Fruit fly (Drosophila melanogaster): Measurements from ENCODE around the gene CG2120.

The CG2120 gene

dm6 chrX:8092893-8093721 is 42.5 kb upstream of the CG2120 start (continued):
- TF ChIP-seq CG8632 (GFP tag; optimal IDR thresholded peaks at IDR 0.05) (peak; percentile 11), lz (GFP tag; optimal IDR thresholded peaks at IDR 0.05) (no peak), topi (GFP tag; optimal IDR thresholded peaks at IDR 0.05) (no peak), CG6808 (GFP tag; optimal IDR thresholded peaks at IDR 0.05) (no peak), Blimp-1 (GFP tag; optimal IDR thresholded peaks at IDR 0.05) (no peak), svp (GFP tag) (peak; percentile 91), CG32006 (GFP tag; optimal IDR thresholded peaks at IDR 0.05) (peak; percentile 16), spab (GFP tag; optimal IDR thresholded peaks at IDR 0.05) (no peak), Met (GFP tag; optimal IDR thresholded peaks at IDR 0.05) (no peak), CG10669 (GFP tag; optimal IDR thresholded peaks at IDR 0.05) (no peak), Sox14 (GFP tag; optimal IDR thresholded peaks at IDR 0.05) (peak; percentile 59), CG6163 (GFP tag; IDR thresholded peaks at IDR 0.05) (0 out of 3 replicates have a peak, but pooled peaks have one; percentile 17), net (GFP tag; optimal IDR thresholded peaks at IDR 0.05) (no peak), CG31627 (GFP tag; optimal IDR thresholded peaks at IDR 0.05) (no peak), CG16779 (tag; optimal IDR thresholded peaks at IDR 0.05) (no peak), CG6276 (GFP tag; optimal IDR thresholded peaks at IDR 0.05) (peak; percentile 30), CG1621 (tag; optimal IDR thresholded peaks at IDR 0.05) (no peak), esn (GFP tag; optimal IDR thresholded peaks at IDR 0.05) (no peak), Sox15 (GFP tag; optimal IDR thresholded peaks at IDR 0.05) (no peak), dsx (GFP tag; optimal IDR thresholded peaks at IDR 0.05; ENCODE audit: poor library complexity, severe bottlenecking) (no peak), CG11902 (GFP tag; optimal IDR thresholded peaks at IDR 0.05) (no peak)

DNA sequence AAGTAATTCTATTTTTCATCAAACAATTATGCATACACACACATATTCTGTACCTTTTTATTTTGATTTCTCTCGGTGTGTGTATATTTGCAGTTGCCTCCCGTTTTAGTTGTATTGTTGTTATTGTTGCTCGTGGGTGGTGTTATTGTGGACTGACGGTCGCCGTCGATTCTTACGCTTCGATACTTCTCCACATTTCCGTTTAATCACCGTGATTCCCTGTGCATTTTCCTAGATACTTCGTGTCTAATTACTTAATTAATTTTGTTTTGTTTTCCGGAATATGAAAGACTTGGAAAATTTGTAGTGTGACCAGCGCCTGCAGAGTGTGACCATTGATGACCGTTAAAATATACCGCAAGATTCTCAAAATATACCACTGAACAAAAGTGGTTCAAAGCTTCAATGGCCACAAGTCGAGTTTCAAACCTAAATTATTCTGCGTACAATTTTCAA is 41.9 kb upstream of the CG2120 start, which contains the start of gene UbcE2H:
TSS of gene UbcE2H (minus strand) at position 343 of the 456 bp plus-strand sequence.
- peak; percentile 72 for TF ChIP-seq svp (GFP tag)
- peak; percentile 20 for TF ChIP-seq achi (GFP tag; optimal IDR thresholded peaks at IDR 0.05)
- no peak for TF ChIP-seq Sox14 (GFP tag; optimal IDR thresholded peaks at IDR 0.05)
- TF ChIP-seq CG6854 (GFP tag; optimal IDR thresholded peaks at IDR 0.05), result peak; percentile 12
- peak; percentile 18 for TF ChIP-seq net (GFP tag; optimal IDR thresholded peaks at IDR 0.05)
- no peak for TF ChIP-seq Hr4 (GFP tag; optimal IDR thresholded peaks at IDR 0.05)
- peak; percentile 47 for TF ChIP-seq topi (GFP tag; optimal IDR thresholded peaks at IDR 0.05)
- no peak for TF ChIP-seq CG9139 (GFP tag; optimal IDR thresholded peaks at IDR 0.05)
- TF ChIP-seq CG1621 (tag; optimal IDR thresholded peaks at IDR 0.05), result peak; percentile 44
- peak; percentile 58 for TF ChIP-seq Eip78C (GFP tag)
- TF ChIP-seq lz (GFP tag; optimal IDR thresholded peaks at IDR 0.05), result no peak
- peak; percentile 6 for TF ChIP-seq esn (GFP tag; optimal IDR thresholded peaks at IDR 0.05)
- TF ChIP-seq CG6808 (GFP tag; optimal IDR thresholded peaks at IDR 0.05), result no peak
- no peak for TF ChIP-seq CG3032 (tag; optimal IDR thresholded peaks at IDR 0.05)
- no peak for TF ChIP-seq Sox15 (GFP tag; optimal IDR thresholded peaks at IDR 0.05)
- TF ChIP-seq CG15336 (GFP tag; IDR thresholded peaks at IDR 0.05), result 0 out of 2 replicates have a peak, but pooled peaks have one; percentile 30
- peak; percentile 65 for TF ChIP-seq fkh (GFP tag; optimal IDR thresholded peaks at IDR 0.05)

dm6 chrX:8100026-8100825 is 35.4 kb upstream of the CG2120 start:
- TF ChIP-seq Blimp-1 (GFP tag; optimal IDR thresholded peaks at IDR 0.05) (peak; percentile 22), CG6276 (GFP tag; optimal IDR thresholded peaks at IDR 0.05) (peak; percentile 78), fkh (GFP tag; optimal IDR thresholded peaks at IDR 0.05) (peak; percentile 4), CG11902 (GFP tag; optimal IDR thresholded peaks at IDR 0.05) (peak; percentile 13), Sox14 (GFP tag; optimal IDR thresholded peaks at IDR 0.05) (peak; percentile 73), Lpt (GFP tag; optimal IDR thresholded peaks at IDR 0.05) (peak; percentile 66), Gug (GFP tag; IDR thresholded peaks at IDR 0.05) (peak; percentile 84), pdm3 (GFP tag; optimal IDR thresholded peaks at IDR 0.05) (peak; percentile 79), CG6163 (GFP tag; IDR thresholded peaks at IDR 0.05) (peak; percentile 90), Eip93F (GFP tag; optimal IDR thresholded peaks at IDR 0.05) (peak; percentile 41), CG6792 (GFP tag; optimal IDR thresholded peaks at IDR 0.05) (peak; percentile 77), CG9139 (GFP tag; optimal IDR thresholded peaks at IDR 0.05) (peak; percentile 64), topi (GFP tag; optimal IDR thresholded peaks at IDR 0.05) (peak; percentile 73), Eip75B (GFP tag; optimal IDR thresholded peaks at IDR 0.05) (peak; percentile 76), CG7368 (GFP tag; optimal IDR thresholded peaks at IDR 0.05) (peak; percentile 70), Met (GFP tag; optimal IDR thresholded peaks at IDR 0.05) (peak; percentile 77), lz (GFP tag; optimal IDR thresholded peaks at IDR 0.05) (peak; percentile 73), CG1621 (tag; optimal IDR thresholded peaks at IDR 0.05) (peak; percentile 70), OdsH (GFP tag; optimal IDR thresholded peaks at IDR 0.05) (peak; percentile 77), Eip78C (GFP tag) (peak; percentile 93), dac (GFP tag; optimal IDR thresholded peaks at IDR 0.05) (peak; percentile 60), CG4318 (GFP tag; optimal IDR thresholded peaks at IDR 0.05) (peak; percentile 69), Hr4 (GFP tag; optimal IDR thresholded peaks at IDR 0.05) (peak; percentile 79), Ets21C (GFP tag; optimal IDR thresholded peaks at IDR 0.05) (peak; percentile 29), CG11762 (GFP tag; optimal IDR thresholded peaks at IDR 0.05; ENCODE audit: insufficient read depth) (peak; percentile 69), CG3032 (tag; optimal IDR thresholded peaks at IDR 0.05) (peak; percentile 81)
